Worm (Caenorhabditis elegans): ENCODE data around the gene F23A7.1.
A peak's percentile ranks its signal among the peaks of the same experiment; 100 is the strongest.

F23A7.1 gene

ce11 chrX:16192574-16192973 is 24.6 kb upstream of the F23A7.1 start (continued):
- TF ChIP-seq mdl-1 (tag; optimal IDR thresholded peaks at IDR 0.05) (peak; percentile 37), eor-1 (tag; optimal IDR thresholded peaks at IDR 0.05) (no peak), daf-12 (tag; optimal IDR thresholded peaks at IDR 0.05) (no peak), ceh-16 (tag; optimal IDR thresholded peaks at IDR 0.05) (no peak), nhr-67 (tag; optimal IDR thresholded peaks at IDR 0.05) (no peak), skn-1 (tag; optimal IDR thresholded peaks at IDR 0.05) (no peak), nhr-25 (tag; optimal IDR thresholded peaks at IDR 0.05) (no peak)

ce11 chrX:16199200-16199764 is 17.9 kb upstream of the F23A7.1 start, which contains the start of gene R11.3:
Gene R11.3, minus strand, starts transcription at chrX:16199250.
- TF ChIP-seq ztf-4 (tag; optimal IDR thresholded peaks at IDR 0.05) (no peak), mdl-1 (tag; optimal IDR thresholded peaks at IDR 0.05) (no peak), pha-4 (tag; optimal IDR thresholded peaks at IDR 0.05) (no peak), eor-1 (tag; optimal IDR thresholded peaks at IDR 0.05) (no peak)

ce11 chrX:16202229-16202628 is 15.0 kb upstream of the F23A7.1 start:
- TF ChIP-seq ceh-28 (tag; optimal IDR thresholded peaks at IDR 0.05) (peak; percentile 72), skn-1 (tag; optimal IDR thresholded peaks at IDR 0.05) (peak; percentile 31), pha-4 (tag; optimal IDR thresholded peaks at IDR 0.05) (peak; percentile 11), ama-1 (optimal IDR thresholded peaks at IDR 0.05) (no peak), fkh-10 (GFP tag; optimal IDR thresholded peaks at IDR 0.05) (peak; percentile 53), lin-39 (tag; optimal IDR thresholded peaks at IDR 0.05) (peak; percentile 80), egl-5 (tag; optimal IDR thresholded peaks at IDR 0.05) (peak; percentile 38), lin-15B (tag; optimal IDR thresholded peaks at IDR 0.05) (peak; percentile 14), ZK546.5 (tag; optimal IDR thresholded peaks at IDR 0.05) (no peak), nhr-237 (tag; optimal IDR thresholded peaks at IDR 0.05) (no peak), tbx-2 (tag; optimal IDR thresholded peaks at IDR 0.05) (peak; percentile 80), sea-2 (GFP tag; optimal IDR thresholded peaks at IDR 0.05) (no peak), nhr-25 (tag; optimal IDR thresholded peaks at IDR 0.05) (no peak), lsy-12 (tag; optimal IDR thresholded peaks at IDR 0.05) (no peak), snpc-4 (tag; optimal IDR thresholded peaks at IDR 0.05) (peak; percentile 44), nhr-77 (tag; optimal IDR thresholded peaks at IDR 0.05) (no peak), nhr-76 (tag; optimal IDR thresholded peaks at IDR 0.05) (no peak), mml-1 (tag; optimal IDR thresholded peaks at IDR 0.05) (no peak), elt-2 (tag; optimal IDR thresholded peaks at IDR 0.05) (no peak), ceh-9 (tag; optimal IDR thresholded peaks at IDR 0.05) (no peak), hmg-11 (tag; optimal IDR thresholded peaks at IDR 0.05) (peak; percentile 30), mdl-1 (tag; optimal IDR thresholded peaks at IDR 0.05) (no peak), nfya-1 (tag; optimal IDR thresholded peaks at IDR 0.05; ENCODE audit: insufficient read depth) (peak; percentile 49), ceh-82 (tag; optimal IDR thresholded peaks at IDR 0.05) (peak; percentile 4)

ce11 chrX:16204310-16204709 is 12.9 kb upstream of the F23A7.1 start:
- no peak for TF ChIP-seq nhr-67 (tag; optimal IDR thresholded peaks at IDR 0.05)
- no peak for TF ChIP-seq ama-1 (optimal IDR thresholded peaks at IDR 0.05)
- TF ChIP-seq skn-1 (tag; optimal IDR thresholded peaks at IDR 0.05) = no peak
- no peak for TF ChIP-seq unc-39 (tag; optimal IDR thresholded peaks at IDR 0.05)
- no peak for TF ChIP-seq nhr-237 (tag; optimal IDR thresholded peaks at IDR 0.05)
- TF ChIP-seq sea-2 (GFP tag; optimal IDR thresholded peaks at IDR 0.05) = no peak
- TF ChIP-seq elt-2 (tag; optimal IDR thresholded peaks at IDR 0.05) = no peak
- TF ChIP-seq nhr-77 (tag; optimal IDR thresholded peaks at IDR 0.05) = no peak
- TF ChIP-seq fkh-10 (GFP tag; optimal IDR thresholded peaks at IDR 0.05) = no peak
- TF ChIP-seq tbx-2 (tag; optimal IDR thresholded peaks at IDR 0.05) = no peak

ce11 chrX:16205880-16206279 is 11.3 kb upstream of the F23A7.1 start:
- no peak for TF ChIP-seq mdl-1 (tag; optimal IDR thresholded peaks at IDR 0.05)
- no peak for TF ChIP-seq egl-27 (tag; optimal IDR thresholded peaks at IDR 0.05)
- no peak for TF ChIP-seq sea-2 (GFP tag; optimal IDR thresholded peaks at IDR 0.05)
- peak; percentile 74 for TF ChIP-seq pha-4 (tag; optimal IDR thresholded peaks at IDR 0.05)
- no peak for TF ChIP-seq eor-1 (tag; optimal IDR thresholded peaks at IDR 0.05)
- peak; percentile 15 for TF ChIP-seq lsy-12 (tag; optimal IDR thresholded peaks at IDR 0.05)
- no peak for TF ChIP-seq ceh-9 (tag; optimal IDR thresholded peaks at IDR 0.05)
- TF ChIP-seq pqm-1 (tag; optimal IDR thresholded peaks at IDR 0.05) = peak; percentile 12
- peak; percentile 54 for TF ChIP-seq lin-39 (tag; optimal IDR thresholded peaks at IDR 0.05)
- TF ChIP-seq nhr-25 (tag; optimal IDR thresholded peaks at IDR 0.05) = peak; percentile 43
- no peak for TF ChIP-seq nhr-28 (tag; optimal IDR thresholded peaks at IDR 0.05)
- TF ChIP-seq hmg-11 (tag; optimal IDR thresholded peaks at IDR 0.05) = peak; percentile 77
- no peak for TF ChIP-seq aly-2 (tag; optimal IDR thresholded peaks at IDR 0.05)
- peak; percentile 72 for TF ChIP-seq skn-1 (tag; optimal IDR thresholded peaks at IDR 0.05)
- no peak for TF ChIP-seq daf-12 (tag; optimal IDR thresholded peaks at IDR 0.05)
- TF ChIP-seq zag-1 (tag; optimal IDR thresholded peaks at IDR 0.05) = no peak
- peak; percentile 84 for TF ChIP-seq tbx-2 (tag; optimal IDR thresholded peaks at IDR 0.05)
- no peak for TF ChIP-seq elt-1 (tag; optimal IDR thresholded peaks at IDR 0.05)
- no peak for TF ChIP-seq nhr-237 (tag; optimal IDR thresholded peaks at IDR 0.05)
- no peak for TF ChIP-seq fkh-2 (tag; optimal IDR thresholded peaks at IDR 0.05)
- no peak for TF ChIP-seq unc-39 (tag; optimal IDR thresholded peaks at IDR 0.05)
- peak; percentile 50 for TF ChIP-seq elt-2 (tag; optimal IDR thresholded peaks at IDR 0.05)
- peak; percentile 54 for TF ChIP-seq nfya-1 (tag; optimal IDR thresholded peaks at IDR 0.05; ENCODE audit: insufficient read depth)
- TF ChIP-seq ZK546.5 (tag; optimal IDR thresholded peaks at IDR 0.05) = no peak
- no peak for TF ChIP-seq nhr-12 (tag; optimal IDR thresholded peaks at IDR 0.05)
- TF ChIP-seq nhr-43 (tag; optimal IDR thresholded peaks at IDR 0.05; ENCODE audit: poor library complexity, severe bottlenecking) = peak; percentile 44
- TF ChIP-seq nhr-77 (tag; optimal IDR thresholded peaks at IDR 0.05) = peak; percentile 39
- TF ChIP-seq fkh-10 (GFP tag; optimal IDR thresholded peaks at IDR 0.05) = peak; percentile 61
- TF ChIP-seq fos-1 (tag; optimal IDR thresholded peaks at IDR 0.05) = no peak
- no peak for TF ChIP-seq mml-1 (tag; optimal IDR thresholded peaks at IDR 0.05)
- TF ChIP-seq R02D3.7 (tag; optimal IDR thresholded peaks at IDR 0.05) = peak; percentile 48

All from whole organism, L3 larva.